Fruit fly (Drosophila melanogaster) whole organism, prepupa: Measurements from ENCODE around the gene CG43391.

Experiments
- Blimp-1 ChIP-seq: fragments of 200-800 bp; sonication (Bioruptor generic); optimal IDR thresholded peaks from 3 replicates; lab custom pipeline; 2017; ENCODE audit warnings: missing biosample characterization, missing genetic modification characterization, mild to moderate bottlenecking, moderate library complexity, missing genetic modification reagents
- CG10631 ChIP-seq: fragments of 200-800 bp; sonication (Bioruptor generic); optimal IDR thresholded peaks from 2 replicates; lab custom pipeline; 2016; ENCODE audit warnings: missing biosample characterization, missing genetic modification characterization
- CG10669 ChIP-seq: fragments of 200-800 bp; sonication (Bioruptor generic); optimal IDR thresholded peaks from 3 replicates; lab custom pipeline; 2018; ENCODE audit warnings: missing biosample characterization, mild to moderate bottlenecking, missing genetic modification characterization, moderate library complexity
- CG11294 ChIP-seq: fragments of 200-800 bp; sonication (Bioruptor generic); IDR thresholded peaks from 2 replicates; pipeline ENCODE4 v1.3.6; 2022; ENCODE audit warnings: missing biosample characterization, missing genetic modification characterization
- CG11762 ChIP-seq: fragments of 200-800 bp; sonication (Bioruptor generic); optimal IDR thresholded peaks from 3 replicates; lab custom pipeline; 2016; ENCODE audit warnings: missing biosample characterization, missing genetic modification characterization; ENCODE audit not compliant: insufficient read depth
- CG11902 ChIP-seq: fragments of 200-800 bp; sonication (Bioruptor generic); optimal IDR thresholded peaks from 3 replicates; lab custom pipeline; 2016; ENCODE audit warnings: missing biosample characterization, missing genetic modification characterization
- CG15336 ChIP-seq: fragments of 200-800 bp; sonication (Bioruptor generic); IDR thresholded peaks from 2 replicates; pipeline ENCODE4 v1.3.6; 2022; ENCODE audit warnings: missing biosample characterization, missing genetic modification characterization
- CG16779 ChIP-seq: fragments of 200-800 bp; sonication (Bioruptor generic); optimal IDR thresholded peaks from 3 replicates; lab custom pipeline; 2017; ENCODE audit warnings: missing biosample characterization, mild to moderate bottlenecking, missing genetic modification characterization
- CG31627 ChIP-seq: fragments of 200-800 bp; sonication (Bioruptor generic); optimal IDR thresholded peaks from 3 replicates; lab custom pipeline; 2016; ENCODE audit warnings: missing biosample characterization, missing genetic modification characterization
- CG32006 ChIP-seq: fragments of 200-800 bp; sonication (Bioruptor generic); optimal IDR thresholded peaks from 3 replicates; lab custom pipeline; 2017; ENCODE audit warnings: missing biosample characterization, mild to moderate bottlenecking, missing genetic modification characterization
- CG34406 ChIP-seq: fragments of 200-800 bp; sonication (Bioruptor generic); optimal IDR thresholded peaks from 3 replicates; lab custom pipeline; 2016; ENCODE audit warnings: missing biosample characterization, missing genetic modification characterization
- CG3919 ChIP-seq: fragments of 200-800 bp; sonication (Bioruptor generic); optimal IDR thresholded peaks from 3 replicates; lab custom pipeline; 2016; ENCODE audit warnings: missing biosample characterization, missing genetic modification characterization
- CG4318 ChIP-seq: fragments of 200-800 bp; sonication (Bioruptor generic); optimal IDR thresholded peaks from 3 replicates; lab custom pipeline; 2017; ENCODE audit warnings: missing biosample characterization, mild to moderate bottlenecking, missing genetic modification characterization
- CG6163 ChIP-seq: fragments of 200-800 bp; sonication (Bioruptor generic); IDR thresholded peaks from 3 replicates; pipeline ENCODE4 v1.3.6; 2022; ENCODE audit warnings: missing biosample characterization, missing genetic modification characterization
- CG6276 ChIP-seq: fragments of 200-800 bp; sonication (Bioruptor generic); optimal IDR thresholded peaks from 2 replicates; lab custom pipeline; 2017; ENCODE audit warnings: missing biosample characterization, mild to moderate bottlenecking, missing genetic modification characterization
- CG6792 ChIP-seq: fragments of 200-800 bp; sonication (Bioruptor generic); optimal IDR thresholded peaks from 3 replicates; lab custom pipeline; 2016; ENCODE audit warnings: missing biosample characterization, missing genetic modification characterization
- CG6808 ChIP-seq: fragments of 200-800 bp; sonication (Bioruptor generic); optimal IDR thresholded peaks from 3 replicates; lab custom pipeline; 2017; ENCODE audit warnings: missing biosample characterization, missing genetic modification characterization, mild to moderate bottlenecking, moderate library complexity, missing genetic modification reagents
- CG6854 ChIP-seq: fragments of 200-800 bp; sonication (Bioruptor generic); optimal IDR thresholded peaks from 2 replicates; lab custom pipeline; 2017; ENCODE audit warnings: missing biosample characterization, mild to moderate bottlenecking, missing genetic modification characterization
- CG8119 ChIP-seq: fragments of 200-800 bp; sonication (Bioruptor generic); IDR thresholded peaks from 3 replicates; pipeline ENCODE4 v1.3.6; 2022; ENCODE audit warnings: missing biosample characterization, missing genetic modification characterization
- CG9139 ChIP-seq: fragments of 200-800 bp; sonication (Bioruptor generic); optimal IDR thresholded peaks from 3 replicates; lab custom pipeline; 2017; ENCODE audit warnings: missing biosample characterization, mild to moderate bottlenecking, missing genetic modification characterization
- Eip75B ChIP-seq: fragments of 200-800 bp; sonication (Bioruptor generic); optimal IDR thresholded peaks from 3 replicates; lab custom pipeline; 2016; ENCODE audit warnings: missing biosample characterization, missing genetic modification characterization
- Eip78C ChIP-seq: fragments of 200-800 bp; sonication (Bioruptor generic); peaks from one replicate; lab custom pipeline; 2016; ENCODE audit warnings: missing biosample characterization, missing genetic modification characterization
- Ets21C ChIP-seq: fragments of 200-800 bp; sonication (Bioruptor generic); optimal IDR thresholded peaks from 3 replicates; lab custom pipeline; 2016; ENCODE audit warnings: missing biosample characterization, missing genetic modification characterization
- Hr38 ChIP-seq: sonication (Bioruptor generic); optimal IDR thresholded peaks from 2 replicates; lab custom pipeline; 2016; ENCODE audit warnings: missing biosample characterization, missing genetic modification characterization
- Hr4 ChIP-seq: fragments of 200-800 bp; sonication (Bioruptor generic); optimal IDR thresholded peaks from 3 replicates; lab custom pipeline; 2016; ENCODE audit warnings: missing biosample characterization, missing genetic modification characterization
- Lpt ChIP-seq: fragments of 200-800 bp; sonication (Bioruptor generic); optimal IDR thresholded peaks from 3 replicates; lab custom pipeline; 2016; ENCODE audit warnings: missing biosample characterization, missing genetic modification characterization
- Met ChIP-seq: fragments of 200-800 bp; sonication (Bioruptor generic); optimal IDR thresholded peaks from 3 replicates; lab custom pipeline; 2016; ENCODE audit warnings: missing biosample characterization, missing genetic modification characterization
- OdsH ChIP-seq: fragments of 200-800 bp; sonication (Bioruptor generic); optimal IDR thresholded peaks from 3 replicates; lab custom pipeline; 2016; ENCODE audit warnings: missing biosample characterization, missing genetic modification characterization
- Sox102F ChIP-seq: fragments of 200-800 bp; sonication (Bioruptor generic); optimal IDR thresholded peaks from 2 replicates; lab custom pipeline; 2016; ENCODE audit warnings: missing biosample characterization, mild to moderate bottlenecking, missing genetic modification characterization
- Sox15 ChIP-seq: fragments of 200-800 bp; sonication (Bioruptor generic); optimal IDR thresholded peaks from 3 replicates; lab custom pipeline; 2016; ENCODE audit warnings: missing biosample characterization, missing genetic modification characterization
- achi ChIP-seq: fragments of 200-800 bp; sonication (Bioruptor generic); optimal IDR thresholded peaks from 3 replicates; lab custom pipeline; 2016; ENCODE audit warnings: missing biosample characterization, missing genetic modification characterization
- acj6 ChIP-seq: fragments of 200-800 bp; sonication (Bioruptor generic); optimal IDR thresholded peaks from 3 replicates; lab custom pipeline; 2016; ENCODE audit warnings: missing biosample characterization, missing genetic modification characterization
- cyc ChIP-seq: fragments of 200-800 bp; sonication (Bioruptor generic); optimal IDR thresholded peaks from 3 replicates; lab custom pipeline; 2016; ENCODE audit warnings: missing biosample characterization, missing genetic modification characterization
- dac ChIP-seq: fragments of 200-800 bp; sonication (Bioruptor generic); optimal IDR thresholded peaks from 2 replicates; lab custom pipeline; 2017; ENCODE audit warnings: missing biosample characterization, mild to moderate bottlenecking, missing genetic modification characterization
- dsx ChIP-seq: fragments of 200-800 bp; optimal IDR thresholded peaks from 3 replicates; lab custom pipeline; 2019; ENCODE audit warnings: missing biosample characterization, mild to moderate bottlenecking, missing genetic modification characterization, moderate library complexity; ENCODE audit not compliant: poor library complexity, severe bottlenecking
- esn ChIP-seq: fragments of 200-800 bp; sonication (Bioruptor generic); optimal IDR thresholded peaks from 2 replicates; lab custom pipeline; 2016; ENCODE audit warnings: missing biosample characterization, mild to moderate bottlenecking, missing genetic modification characterization, moderate library complexity
- fd59A ChIP-seq: fragments of 200-800 bp; sonication (Bioruptor generic); optimal IDR thresholded peaks from 2 replicates; lab custom pipeline; 2017; ENCODE audit warnings: missing biosample characterization, mild to moderate bottlenecking, missing genetic modification characterization, missing genetic modification reagents
- fd85E ChIP-seq: fragments of 200-800 bp; sonication (Bioruptor generic); optimal IDR thresholded peaks from 3 replicates; lab custom pipeline; 2016; ENCODE audit warnings: missing biosample characterization, missing genetic modification characterization
- fkh ChIP-seq: fragments of 200-800 bp; sonication (Bioruptor generic); optimal IDR thresholded peaks from 3 replicates; lab custom pipeline; 2017; ENCODE audit warnings: missing biosample characterization, mild to moderate bottlenecking, missing genetic modification characterization, moderate library complexity
- lz ChIP-seq: fragments of 200-800 bp; sonication (Bioruptor generic); optimal IDR thresholded peaks from 3 replicates; lab custom pipeline; 2016; ENCODE audit warnings: missing biosample characterization, missing genetic modification characterization
- net ChIP-seq: fragments of 200-800 bp; sonication (Bioruptor generic); optimal IDR thresholded peaks from 3 replicates; lab custom pipeline; 2016; ENCODE audit warnings: missing biosample characterization, missing genetic modification characterization
- salr ChIP-seq, 2 experiments: fragments of 200-800 bp; sonication (Bioruptor generic); optimal IDR thresholded peaks; 3 replicates each; lab custom pipeline; 2016 to 2018; ENCODE audit warnings: missing biosample characterization in 2 of 2, missing genetic modification characterization in 2 of 2, mild to moderate bottlenecking in 1 of 2
- spab ChIP-seq: fragments of 200-800 bp; sonication (Bioruptor generic); optimal IDR thresholded peaks from 2 replicates; lab custom pipeline; 2017; ENCODE audit warnings: missing biosample characterization, mild to moderate bottlenecking, missing genetic modification characterization, missing genetic modification reagents
- svp ChIP-seq: fragments of 200-800 bp; sonication (Bioruptor generic); peaks from one replicate; lab custom pipeline; 2016; ENCODE audit warnings: missing biosample characterization, missing genetic modification characterization
- topi ChIP-seq: fragments of 200-800 bp; sonication (Bioruptor generic); optimal IDR thresholded peaks from 3 replicates; lab custom pipeline; 2016; ENCODE audit warnings: missing biosample characterization, missing genetic modification characterization
- vri ChIP-seq: fragments of 200-800 bp; sonication (Bioruptor generic); optimal IDR thresholded peaks from 3 replicates; lab custom pipeline; 2016; ENCODE audit warnings: missing biosample characterization, mild to moderate bottlenecking, missing genetic modification characterization

Gene CG43391

DNA sequence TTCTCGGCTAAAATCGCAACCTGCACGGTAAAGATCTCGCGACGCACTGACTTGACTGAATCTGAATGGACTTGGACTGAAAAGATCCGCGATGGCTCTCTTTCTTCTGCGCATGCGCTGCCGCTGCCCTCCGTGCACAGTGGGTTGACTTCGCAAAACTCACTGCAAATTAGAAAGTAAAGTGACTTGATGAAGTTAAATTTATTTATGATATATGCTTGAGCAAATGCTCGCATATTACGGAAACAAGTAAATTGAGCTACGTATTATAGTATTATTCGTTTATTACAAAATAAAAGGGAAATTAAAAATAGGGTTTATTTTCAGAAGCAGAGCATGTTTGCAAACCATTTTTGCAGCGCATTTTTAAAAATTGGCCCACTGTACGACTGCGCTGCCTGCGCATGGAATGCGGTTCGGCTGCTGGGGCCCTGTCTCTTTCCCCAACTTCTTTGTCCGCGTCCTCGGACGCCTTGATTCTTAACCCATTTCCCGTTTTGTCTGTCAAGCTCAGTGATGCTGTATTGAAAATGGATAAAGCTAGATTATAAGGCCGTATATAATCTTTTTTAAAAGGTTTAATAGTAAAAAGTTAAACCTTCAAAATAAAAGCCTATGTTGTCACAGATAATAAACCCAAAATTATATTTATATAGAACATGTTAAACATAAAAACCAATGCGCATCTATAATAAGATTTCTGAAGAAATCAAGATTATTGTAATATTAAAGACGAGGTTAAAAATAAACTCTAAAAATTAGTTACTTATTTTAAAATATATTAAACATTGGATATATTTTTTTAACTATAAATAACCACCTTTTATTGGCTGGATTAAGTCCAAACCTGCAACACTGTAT, 7.1 kb upstream of the CG43391 start, which contains the start of gene rt (continued):
- TF ChIP-seq acj6 (GFP tag; lab: Kevin White, UChicago) (peak; percentile 77), Lpt (peak; percentile 67), CG6854 (GFP tag; lab: Kevin White, UChicago) (peak; percentile 81), vri (peak; percentile 51), CG8119 (GFP tag; lab: Robert Waterston, UW) (peak; percentile 83), lz (peak; percentile 83), Blimp-1 (GFP tag; lab: Kevin White, UChicago) (no peak), CG6808 (peak; percentile 90), CG6163 (peak; percentile 78; the same call in 2 of the 3 replicates), dsx (GFP tag; lab: Kevin White, UChicago) (peak; percentile 85), CG3919 (GFP tag; lab: Kevin White, UChicago) (peak; percentile 79), CG16779 (peak; percentile 81), Sox15 (GFP tag; lab: Kevin White, UChicago) (peak; percentile 62), topi (GFP tag; lab: Kevin White, UChicago) (peak; percentile 87), net (peak; percentile 84), fd85E (GFP tag; lab: Kevin White, UChicago) (no peak), Ets21C (GFP tag; lab: Kevin White, UChicago) (peak; percentile 73), Eip75B (GFP tag; lab: Kevin White, UChicago) (peak; percentile 85), Hr38 (no peak), CG31627 (GFP tag; lab: Kevin White, UChicago) (peak; percentile 75), salr (GFP tag; optimal IDR thresholded peaks at IDR 0.05; lab: Kevin White, UChicago) (peak; percentile 52 to 81), CG9139 (GFP tag; lab: Kevin White, UChicago) (peak; percentile 82), OdsH (GFP tag; lab: Kevin White, UChicago) (peak; percentile 77), cyc (GFP tag; lab: Kevin White, UChicago) (peak; percentile 77), CG6276 (GFP tag; lab: Kevin White, UChicago) (peak; percentile 82), Hr4 (GFP tag; lab: Kevin White, UChicago) (peak; percentile 83), fd59A (GFP tag; lab: Kevin White, UChicago) (peak; percentile 90), fkh (GFP tag; lab: Kevin White, UChicago) (no peak), Met (GFP tag; lab: Kevin White, UChicago) (peak; percentile 87), CG32006 (GFP tag; lab: Kevin White, UChicago) (peak; percentile 83), esn (peak; percentile 82), CG10631 (GFP tag; lab: Kevin White, UChicago) (peak; percentile 80)

- no peak for TF ChIP-seq cyc (GFP tag; lab: Kevin White, UChicago)
- no peak for TF ChIP-seq svp (GFP tag; lab: Kevin White, UChicago)
- TF ChIP-seq Lpt, result no peak
- TF ChIP-seq Met (GFP tag; lab: Kevin White, UChicago), result no peak
- no peak for TF ChIP-seq CG6792 (GFP tag; lab: Kevin White, UChicago)
- TF ChIP-seq OdsH (GFP tag; lab: Kevin White, UChicago), result no peak
- TF ChIP-seq vri, result peak; percentile 7
- no peak for TF ChIP-seq CG8119 (GFP tag; lab: Robert Waterston, UW)
- no peak for TF ChIP-seq CG6276 (GFP tag; lab: Kevin White, UChicago)
- peak; percentile 49; the same call in 1 of the 2 replicates for TF ChIP-seq CG15336 (GFP tag; lab: Robert Waterston, UW)
- TF ChIP-seq spab (GFP tag; lab: Kevin White, UChicago), result no peak
- TF ChIP-seq CG11902 (GFP tag; lab: Kevin White, UChicago), result no peak
- TF ChIP-seq CG6163, result no peak
- TF ChIP-seq lz, result no peak
- TF ChIP-seq esn, result no peak
- no peak for TF ChIP-seq Eip78C
- TF ChIP-seq CG11294, result no peak
- TF ChIP-seq CG4318 (GFP tag; lab: Kevin White, UChicago), result no peak
- TF ChIP-seq dac (GFP tag; lab: Kevin White, UChicago), result no peak
- no peak for TF ChIP-seq achi (GFP tag; lab: Kevin White, UChicago)
- no peak for TF ChIP-seq CG34406 (GFP tag; lab: Kevin White, UChicago)
- TF ChIP-seq CG11762 (GFP tag; lab: Kevin White, UChicago), result no peak
- TF ChIP-seq Sox102F (GFP tag; lab: Kevin White, UChicago), result no peak
- no peak for TF ChIP-seq topi (GFP tag; lab: Kevin White, UChicago)
- TF ChIP-seq net, result no peak
- peak; percentile 87 for TF ChIP-seq Blimp-1 (GFP tag; lab: Kevin White, UChicago)
- TF ChIP-seq CG10669 (GFP tag; lab: Kevin White, UChicago), result no peak
Measured at dm6 chr3L:11586794-11587462, 6.1 kb upstream of the CG43391 start.
